Fruit fly (Drosophila melanogaster): ENCODE results near the gene CG3407.
A peak's percentile ranks its signal among the peaks of the same experiment; 100 is the strongest.

CG3407 gene

DNA sequence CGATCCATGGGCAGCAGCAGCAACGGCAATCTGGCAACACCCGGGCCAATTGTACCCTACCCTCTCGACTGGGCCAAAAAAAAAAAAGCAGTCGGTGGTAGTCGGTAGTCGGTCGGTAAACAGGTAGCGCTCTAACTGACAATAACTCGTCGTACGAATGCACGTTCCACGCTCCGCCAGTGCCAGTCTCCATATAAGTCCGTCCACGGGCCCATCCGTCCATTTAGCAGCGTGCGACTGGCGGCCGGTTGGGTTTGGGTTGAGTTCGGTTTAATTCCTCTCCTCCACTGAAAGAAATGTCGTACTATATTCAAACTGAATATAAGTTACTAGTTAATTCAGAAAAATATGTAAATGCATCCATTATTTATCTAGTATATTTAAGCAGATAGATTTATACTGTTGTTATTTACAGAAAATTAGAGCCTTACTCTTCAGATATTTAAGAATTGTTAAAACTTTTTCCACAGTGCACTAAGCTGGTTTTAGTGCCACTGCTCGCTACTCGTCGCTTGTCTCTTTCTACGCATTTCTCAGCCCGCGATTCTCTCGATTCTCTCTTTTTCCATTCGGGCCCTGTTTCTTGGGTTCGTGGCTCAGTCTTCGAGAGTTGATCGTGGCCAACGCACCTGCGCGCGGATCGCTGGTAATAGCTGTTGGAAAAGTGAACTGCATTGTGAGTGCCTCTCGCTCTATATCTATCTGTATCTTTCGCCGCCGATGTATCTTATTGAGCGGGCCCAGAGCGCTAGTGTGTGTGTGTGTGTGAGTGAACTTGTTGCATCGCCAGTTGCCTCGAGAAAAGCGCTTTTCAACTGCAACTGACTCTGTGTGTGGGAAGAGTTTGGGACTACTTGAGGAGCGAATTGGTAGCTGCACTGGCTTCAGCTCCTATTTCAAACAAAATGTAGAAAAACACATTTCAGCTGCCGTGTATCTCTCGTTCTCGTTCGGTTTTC is 41.8 kb downstream of the CG3407 start, which contains the start of gene bowl (continued):
- TF ChIP-seq Pdp1 (GFP tag; optimal IDR thresholded peaks at IDR 0.05) (peak; percentile 89 to 92), oc (tag; optimal IDR thresholded peaks at IDR 0.05) (peak; percentile 97), Elba2 (GFP tag; optimal IDR thresholded peaks at IDR 0.05) (peak; percentile 95), pros (GFP tag; optimal IDR thresholded peaks at IDR 0.05) (peak; percentile 86), tap (tag; optimal IDR thresholded peaks at IDR 0.05) (peak; percentile 82), disco-r (GFP tag; optimal IDR thresholded peaks at IDR 0.05) (peak; percentile 88), ken (GFP tag; IDR thresholded peaks at IDR 0.05) (peak; percentile 93), esg (GFP tag; conservative IDR thresholded peaks at IDR 0.05) (peak; percentile 97), Lim3 (GFP tag; IDR thresholded peaks at IDR 0.05) (peak; percentile 82), Hr51 (GFP tag; optimal IDR thresholded peaks at IDR 0.05) (peak; percentile 96 to 98), CG13287 (GFP tag; IDR thresholded peaks at IDR 0.05; ENCODE audit: partially characterized antibody) (no peak), otp (GFP tag; IDR thresholded peaks at IDR 0.05) (peak; percentile 95), MESR4 (GFP tag; optimal IDR thresholded peaks at IDR 0.05) (peak; percentile 30), CG8281 (tag; optimal IDR thresholded peaks at IDR 0.05) (peak; percentile 73), Eip74EF (GFP tag; optimal IDR thresholded peaks at IDR 0.05) (peak in 1 of 2 experiments; percentile 86), ATbp (GFP tag; optimal IDR thresholded peaks at IDR 0.05) (peak; percentile 95), Atf3 (GFP tag; optimal IDR thresholded peaks at IDR 0.05) (peak; percentile 92), Nf-YC (tag; optimal IDR thresholded peaks at IDR 0.05) (peak; percentile 74), CkIIα-i1 (GFP tag; IDR thresholded peaks at IDR 0.05) (peak; percentile 63; the same call in 1 of the 2 replicates), CG12744 (GFP tag; optimal IDR thresholded peaks at IDR 0.05) (peak; percentile 93), CG15073 (GFP tag; optimal IDR thresholded peaks at IDR 0.05) (peak; percentile 64), CG11085 (GFP tag; IDR thresholded peaks at IDR 0.05) (peak; percentile 89), sim (GFP tag; IDR thresholded peaks at IDR 0.05) (peak; percentile 97), CG33213 (GFP tag; optimal IDR thresholded peaks at IDR 0.05) (peak; percentile 80), tll (GFP tag; optimal IDR thresholded peaks at IDR 0.05) (peak in 1 of 2 experiments; percentile 38), CG8388 (GFP tag; optimal IDR thresholded peaks at IDR 0.05) (peak; percentile 92), sqz (GFP tag; optimal IDR thresholded peaks at IDR 0.05) (peak; percentile 90), CG6272 (GFP tag; IDR thresholded peaks at IDR 0.05) (peak; percentile 91), CG3847 (GFP tag; IDR thresholded peaks at IDR 0.05) (peak; percentile 96), CG31388 (GFP tag; optimal IDR thresholded peaks at IDR 0.05) (peak; percentile 75), Hr3 (GFP tag; optimal IDR thresholded peaks at IDR 0.05) (peak; percentile 97), Xrp1 (GFP tag; IDR thresholded peaks at IDR 0.05) (peak; percentile 99), bbx (GFP tag; IDR thresholded peaks at IDR 0.05; ENCODE audit: partially characterized antibody) (0 out of 2 replicates have a peak, but pooled peaks have one; percentile 28), CG3995 (GFP tag; optimal IDR thresholded peaks at IDR 0.05) (peak; percentile 40), mld (GFP tag; IDR thresholded peaks at IDR 0.05; ENCODE audit: partially characterized antibody) (no peak), Sry-δ (GFP tag; optimal IDR thresholded peaks at IDR 0.05) (peak; percentile 54), Scr (GFP tag; IDR thresholded peaks at IDR 0.05; ENCODE audit: partially characterized antibody) (0 out of 2 replicates have a peak, but pooled peaks have one; percentile 12), Xbp1 (GFP tag; optimal IDR thresholded peaks at IDR 0.05) (peak; percentile 93), wdn (GFP tag; IDR thresholded peaks at IDR 0.05) (peak; percentile 95), CG14441 (GFP tag; IDR thresholded peaks at IDR 0.05) (peak; percentile 94), CG17186 (GFP tag; optimal IDR thresholded peaks at IDR 0.05) (peak; percentile 46), CG31224 (GFP tag; IDR thresholded peaks at IDR 0.05) (peak; percentile 88), tgo (GFP tag; IDR thresholded peaks at IDR 0.05) (peak; percentile 98), dysf (GFP tag; IDR thresholded peaks at IDR 0.05) (peak; percentile 98), CG3065 (GFP tag; optimal IDR thresholded peaks at IDR 0.05) (peak; percentile 90), CG14667 (GFP tag; IDR thresholded peaks at IDR 0.05) (peak; percentile 94), Dad (GFP tag; optimal IDR thresholded peaks at IDR 0.05) (peak; percentile 82)

All from whole organism, embryonic.